Worm (Caenorhabditis elegans) whole organism, late embryonic: ENCODE data around the gene grd-3.

Experiments
- C08G9.2 ChIP-seq: sonication (generic microtip); optimal IDR thresholded peaks from 2 replicates; lab custom pipeline; 2016; ENCODE audit warnings: mild to moderate bottlenecking, missing genetic modification characterization, moderate library complexity, missing compliant biosample characterization
- F13H6.1 ChIP-seq: sonication (generic microtip); optimal IDR thresholded peaks from 2 replicates; lab custom pipeline; 2016; ENCODE audit warnings: missing genetic modification characterization, missing compliant biosample characterization
- K02D7.2 ChIP-seq: sonication (generic microtip); optimal IDR thresholded peaks from 2 replicates; lab custom pipeline; 2017; ENCODE audit warnings: mild to moderate bottlenecking, missing genetic modification characterization, missing compliant biosample characterization
- K09A11.1 ChIP-seq: sonication (generic microtip); optimal IDR thresholded peaks from 2 replicates; lab custom pipeline; 2017; ENCODE audit warnings: antibody characterized with exemption, mild to moderate bottlenecking, missing genetic modification characterization, missing compliant biosample characterization; ENCODE audit not compliant: insufficient read depth
- T23F11.4 ChIP-seq: fragments of 200-800 bp; sonication (Bioruptor generic); optimal IDR thresholded peaks from 2 replicates; lab custom pipeline; 2018; ENCODE audit warnings: mild to moderate bottlenecking, missing genetic modification characterization, missing compliant biosample characterization
- ahr-1 ChIP-seq: sonication (generic microtip); optimal IDR thresholded peaks from 2 replicates; lab custom pipeline; 2016; ENCODE audit warnings: missing genetic modification characterization, missing compliant biosample characterization
- ceh-19 ChIP-seq: fragments of 200-800 bp; sonication (Bioruptor generic); optimal IDR thresholded peaks from 2 replicates; lab custom pipeline; 2018; ENCODE audit warnings: mild to moderate bottlenecking, missing genetic modification characterization, missing compliant biosample characterization
- ceh-22 ChIP-seq: sonication (generic microtip); optimal IDR thresholded peaks from 2 replicates; lab custom pipeline; 2017; ENCODE audit warnings: missing biosample characterization, missing genetic modification characterization
- ceh-24 ChIP-seq: sonication (generic microtip); optimal IDR thresholded peaks from 2 replicates; lab custom pipeline; 2016; ENCODE audit warnings: mild to moderate bottlenecking, missing genetic modification characterization, missing compliant biosample characterization
- ceh-30 ChIP-seq: fragments of 150-350 bp; optimal IDR thresholded peaks from 2 replicates; lab custom pipeline; 2014; ENCODE audit warnings: missing biosample characterization, missing genetic modification characterization
- ceh-31 ChIP-seq: sonication (generic microtip); optimal IDR thresholded peaks from 2 replicates; lab custom pipeline; 2016; ENCODE audit warnings: missing genetic modification characterization, missing compliant biosample characterization
- ceh-45 ChIP-seq: fragments of 200-800 bp; sonication (Bioruptor generic); IDR thresholded peaks from 2 replicates; pipeline ENCODE4 v1.3.6; 2022; ENCODE audit warnings: missing genetic modification reagents, missing genetic modification characterization, missing compliant biosample characterization
- ceh-48 ChIP-seq: sonication (generic microtip); optimal IDR thresholded peaks from 2 replicates; lab custom pipeline; 2016; ENCODE audit warnings: missing genetic modification characterization, inconsistent platforms, missing compliant biosample characterization
- che-1 ChIP-seq: sonication (generic microtip); optimal IDR thresholded peaks from 2 replicates; lab custom pipeline; 2016; ENCODE audit warnings: mild to moderate bottlenecking, missing genetic modification characterization, missing compliant biosample characterization
- dve-1 ChIP-seq: sonication (generic microtip); optimal IDR thresholded peaks from 2 replicates; lab custom pipeline; 2017; ENCODE audit warnings: antibody characterized with exemption, mild to moderate bottlenecking, missing genetic modification characterization, missing compliant biosample characterization
- ets-4 ChIP-seq: sonication (generic microtip); optimal IDR thresholded peaks from 2 replicates; lab custom pipeline; 2016; ENCODE audit warnings: missing genetic modification characterization, missing compliant biosample characterization
- fkh-6 ChIP-seq: sonication (generic microtip); optimal IDR thresholded peaks from 2 replicates; lab custom pipeline; 2016; ENCODE audit warnings: missing genetic modification characterization, missing compliant biosample characterization
- gmeb-2 ChIP-seq: sonication (generic microtip); optimal IDR thresholded peaks from 2 replicates; lab custom pipeline; 2016; ENCODE audit warnings: missing genetic modification characterization, inconsistent platforms, missing compliant biosample characterization
- hlh-13 ChIP-seq: fragments of 200-800 bp; sonication (Bioruptor generic); optimal IDR thresholded peaks from 2 replicates; lab custom pipeline; 2018; ENCODE audit warnings: mild to moderate bottlenecking, missing genetic modification characterization, missing compliant biosample characterization
- hlh-15 ChIP-seq: sonication (generic microtip); optimal IDR thresholded peaks from 2 replicates; lab custom pipeline; 2016; ENCODE audit warnings: missing genetic modification characterization, missing compliant biosample characterization
- lim-6 ChIP-seq: sonication (generic microtip); optimal IDR thresholded peaks from 2 replicates; lab custom pipeline; 2016; ENCODE audit warnings: missing genetic modification characterization, missing compliant biosample characterization
- madf-2 ChIP-seq: sonication (generic microtip); optimal IDR thresholded peaks from 2 replicates; lab custom pipeline; 2017; ENCODE audit warnings: missing genetic modification characterization, missing compliant biosample characterization
- mec-3 ChIP-seq: sonication (generic microtip); optimal IDR thresholded peaks from 2 replicates; lab custom pipeline; 2016; ENCODE audit warnings: borderline replicate concordance, missing genetic modification characterization, missing compliant biosample characterization
- nfya-1 ChIP-seq: sonication (generic microtip); optimal IDR thresholded peaks from 2 replicates; lab custom pipeline; 2017; ENCODE audit warnings: missing genetic modification characterization, mild to moderate bottlenecking, missing compliant biosample characterization, antibody characterized with exemption, moderate library complexity
- nhr-232 ChIP-seq: sonication (generic microtip); optimal IDR thresholded peaks from 2 replicates; lab custom pipeline; 2016; ENCODE audit warnings: missing genetic modification characterization, missing compliant biosample characterization
- npax-4 ChIP-seq: sonication (generic microtip); optimal IDR thresholded peaks from 2 replicates; lab custom pipeline; 2016; ENCODE audit warnings: missing genetic modification characterization, missing compliant biosample characterization
- odd-2 ChIP-seq: sonication (generic microtip); optimal IDR thresholded peaks from 2 replicates; lab custom pipeline; 2017; ENCODE audit warnings: antibody characterized with exemption, mild to moderate bottlenecking, missing genetic modification characterization, missing compliant biosample characterization
- pag-3 ChIP-seq: sonication (generic microtip); optimal IDR thresholded peaks from 2 replicates; lab custom pipeline; 2016; ENCODE audit warnings: missing compliant biosample characterization, missing genetic modification characterization, borderline replicate concordance
- pax-1 ChIP-seq: fragments of 150-350 bp; optimal IDR thresholded peaks from 2 replicates; lab custom pipeline; 2014; ENCODE audit warnings: missing biosample characterization, missing genetic modification characterization
- pha-4 ChIP-seq: fragments of 150-350 bp; optimal IDR thresholded peaks from 2 replicates; lab custom pipeline; 2018; ENCODE audit warnings: missing biosample characterization, missing genetic modification reagents, missing genetic modification characterization
- pqm-1 ChIP-seq: sonication (generic microtip); optimal IDR thresholded peaks from 2 replicates; lab custom pipeline; 2016; ENCODE audit warnings: missing genetic modification characterization, missing compliant biosample characterization
- pros-1 ChIP-seq: fragments of 150-350 bp; optimal IDR thresholded peaks from 2 replicates; lab custom pipeline; 2014; ENCODE audit warnings: missing biosample characterization, missing genetic modification reagents, missing genetic modification characterization
- rnt-1 ChIP-seq: sonication (generic microtip); optimal IDR thresholded peaks from 2 replicates; lab custom pipeline; 2016; ENCODE audit warnings: missing genetic modification characterization, missing compliant biosample characterization
- sdc-2 ChIP-seq: sonication (generic microtip); optimal IDR thresholded peaks from 2 replicates; lab custom pipeline; 2016; ENCODE audit warnings: missing genotype, missing genetic modification characterization, missing compliant biosample characterization
- sox-2 ChIP-seq: fragments of 200-800 bp; sonication (Bioruptor generic); IDR thresholded peaks from 2 replicates; pipeline ENCODE4 v1.3.6; 2022; ENCODE audit warnings: missing genetic modification reagents, missing genetic modification characterization, missing compliant biosample characterization
- syd-9 ChIP-seq: sonication (generic microtip); optimal IDR thresholded peaks from 2 replicates; lab custom pipeline; 2016; ENCODE audit warnings: mild to moderate bottlenecking, missing genetic modification characterization, moderate library complexity, missing compliant biosample characterization
- tbx-2 ChIP-seq: sonication (generic microtip); optimal IDR thresholded peaks from 2 replicates; lab custom pipeline; 2016; ENCODE audit warnings: missing genetic modification characterization, missing compliant biosample characterization
- tbx-7 ChIP-seq: sonication (generic microtip); optimal IDR thresholded peaks from 2 replicates; lab custom pipeline; 2016; ENCODE audit warnings: missing genotype, missing genetic modification characterization, missing compliant biosample characterization
- ttx-3 ChIP-seq: sonication (generic microtip); optimal IDR thresholded peaks from 2 replicates; lab custom pipeline; 2016; ENCODE audit warnings: missing genetic modification reagents, missing genetic modification characterization, missing compliant biosample characterization
- unc-3 ChIP-seq, 2 experiments: fragments of 200-800 bp in 1 of 2; sonication (Bioruptor generic) in 1 of 2; sonication (generic microtip) in 1 of 2; conservative IDR thresholded peaks in 1 of 2; optimal IDR thresholded peaks in 1 of 2; 2 replicates each; pipeline versions ENCODE4 v1.3.6 to Lab custom; 2016 to 2022; ENCODE audit warnings: missing compliant biosample characterization in 2 of 2, missing genetic modification characterization in 2 of 2, missing genetic modification reagents in 1 of 2
- unc-55 ChIP-seq: sonication (generic microtip); optimal IDR thresholded peaks from 2 replicates; lab custom pipeline; 2017; ENCODE audit warnings: missing biosample characterization, missing genetic modification reagents, missing genetic modification characterization
- unc-86 ChIP-seq: sonication (generic microtip); optimal IDR thresholded peaks from 2 replicates; lab custom pipeline; 2016; ENCODE audit warnings: missing genetic modification characterization, missing compliant biosample characterization
- zip-5 ChIP-seq: sonication (generic microtip); optimal IDR thresholded peaks from 2 replicates; lab custom pipeline; 2016; ENCODE audit warnings: missing genetic modification characterization, missing compliant biosample characterization
- ztf-16 ChIP-seq: sonication (generic microtip); optimal IDR thresholded peaks from 2 replicates; lab custom pipeline; 2017; ENCODE audit warnings: missing genetic modification characterization, missing compliant biosample characterization

Gene grd-3

DNA sequence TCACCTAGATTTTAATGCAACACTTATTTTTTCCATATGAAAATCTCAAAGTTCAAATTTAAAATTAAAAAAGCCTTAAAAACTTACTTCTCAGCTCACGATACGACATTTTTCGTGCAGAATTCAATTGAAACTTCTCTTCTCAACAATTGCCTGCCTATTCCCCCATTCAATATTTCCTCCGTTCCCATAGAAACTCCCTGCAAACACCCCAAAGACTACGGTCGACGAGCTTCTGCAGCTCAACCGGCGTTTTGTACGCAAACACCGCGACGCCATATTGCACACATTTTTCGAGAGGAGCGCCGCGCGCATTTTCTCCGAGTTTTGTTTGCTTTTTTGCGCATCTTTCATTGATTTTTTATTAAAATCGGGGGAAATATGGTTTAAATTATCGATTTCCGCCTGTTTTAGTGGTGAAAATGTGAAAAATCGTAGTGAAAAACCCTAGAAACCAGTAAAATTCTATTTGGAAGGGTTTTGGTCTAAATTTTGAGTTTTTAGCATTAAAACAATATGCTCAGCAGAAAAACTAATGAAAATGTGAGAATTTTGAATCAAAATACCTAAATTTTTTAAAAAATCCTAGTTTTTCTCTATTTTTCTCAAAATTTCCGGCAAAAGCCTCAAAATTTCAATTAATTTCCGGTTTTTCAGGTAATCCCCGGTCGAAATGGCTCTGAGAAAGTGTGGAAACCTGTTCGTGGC is 40.3 kb upstream of the grd-3 start, which contains the start of the genes dyf-3 and pdhb-1 (continued):
- TF ChIP-seq madf-2 (tag; lab: Kevin White, UChicago) (no peak), nfya-1 (tag; lab: Kevin White, UChicago) (peak; percentile 46), ahr-1 (tag; lab: Kevin White, UChicago) (no peak), hlh-13 (GFP tag; lab: Kevin White, UChicago) (no peak), npax-4 (tag; lab: Kevin White, UChicago) (no peak), rnt-1 (tag; lab: Kevin White, UChicago) (no peak), T23F11.4 (GFP tag; lab: Kevin White, UChicago) (no peak), ztf-16 (tag; lab: Kevin White, UChicago) (peak; percentile 25), ceh-19 (GFP tag; lab: Kevin White, UChicago) (peak; percentile 5), tbx-7 (tag; lab: Kevin White, UChicago) (no peak), ets-4 (tag; lab: Kevin White, UChicago) (no peak), unc-86 (tag; lab: Kevin White, UChicago) (no peak), pax-1 (tag; lab: Kevin White, UChicago) (no peak), che-1 (no peak), tbx-2 (tag; lab: Kevin White, UChicago) (peak; percentile 1), pag-3 (tag; lab: Kevin White, UChicago) (no peak), pqm-1 (no peak), ceh-48 (tag; lab: Kevin White, UChicago) (peak; percentile 18), gmeb-2 (peak; percentile 6), ceh-30 (tag; lab: Kevin White, UChicago) (no peak), syd-9 (no peak), hlh-15 (tag; lab: Kevin White, UChicago) (no peak), pros-1 (tag; lab: Kevin White, UChicago) (no peak), sox-2 (no peak), ceh-24 (tag; lab: Kevin White, UChicago) (no peak), zip-5 (tag; lab: Kevin White, UChicago) (no peak), sdc-2 (tag; lab: Kevin White, UChicago) (no peak), ttx-3 (tag; lab: Kevin White, UChicago) (no peak), ceh-31 (tag; lab: Kevin White, UChicago) (peak; percentile 11), pha-4 (tag; lab: Kevin White, UChicago) (no peak), unc-55 (GFP tag; lab: Kevin White, UChicago) (no peak), fkh-6 (tag; lab: Kevin White, UChicago) (no peak), ceh-45 (GFP tag; lab: Robert Waterston, UW) (no peak), mec-3 (tag; lab: Kevin White, UChicago) (no peak), unc-3 (GFP tag; conservative IDR thresholded peaks at IDR 0.05; lab: Robert Waterston, UW) (no peak), unc-3 (tag; optimal IDR thresholded peaks at IDR 0.05; lab: Kevin White, UChicago) (no peak), K09A11.1 (no peak), lim-6 (tag; lab: Kevin White, UChicago) (no peak), ceh-22 (tag; lab: Kevin White, UChicago) (no peak), odd-2 (no peak), C08G9.2 (tag; lab: Kevin White, UChicago) (no peak), nhr-232 (tag; lab: Kevin White, UChicago) (no peak), K02D7.2 (tag; lab: Kevin White, UChicago) (no peak), dve-1 (tag; lab: Kevin White, UChicago) (no peak), F13H6.1 (tag; lab: Kevin White, UChicago) (no peak)
